Fruit fly (Drosophila melanogaster): ENCODE data around the gene Marcal1.

Gene Marcal1

DNA sequence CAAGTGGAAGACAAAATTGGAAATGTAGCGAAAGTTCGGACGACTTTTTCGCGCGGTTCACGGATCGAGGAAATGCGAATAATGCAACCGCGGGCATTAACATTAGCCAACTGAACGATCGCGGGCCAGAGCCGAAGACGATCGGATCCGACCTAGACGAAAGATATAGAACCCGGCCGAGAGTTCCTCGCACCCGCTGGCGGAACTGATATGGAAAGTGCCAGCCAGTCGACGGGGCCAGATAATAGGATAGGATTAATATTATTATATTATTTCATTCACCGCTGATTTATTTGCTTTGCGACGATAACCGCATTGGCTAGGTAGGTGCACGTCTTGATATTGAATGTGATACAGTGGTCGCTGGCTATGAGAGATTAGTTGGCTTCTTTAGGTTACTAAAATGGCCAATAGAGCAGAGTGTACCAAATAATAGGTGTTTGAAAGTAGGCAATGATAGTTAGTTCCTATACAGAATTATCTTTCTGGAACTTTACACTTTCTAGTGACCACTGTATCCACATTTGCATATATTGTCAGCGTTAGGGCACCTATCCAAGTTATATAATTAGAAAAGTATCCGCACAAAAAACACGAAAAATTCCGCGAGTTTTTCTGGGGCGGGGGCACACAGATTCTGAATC is 44.2 kb downstream of the Marcal1 start (continued):
- TF ChIP-seq hbn (GFP tag; IDR thresholded peaks at IDR 0.05; ENCODE audit: partially characterized antibody) (no peak), CG8388 (GFP tag; optimal IDR thresholded peaks at IDR 0.05) (peak; percentile 51), CG11085 (GFP tag; IDR thresholded peaks at IDR 0.05) (no peak), danr (GFP tag; IDR thresholded peaks at IDR 0.05) (0 out of 2 replicates have a peak, but pooled peaks have one; percentile 30), Fer3 (tag; optimal IDR thresholded peaks at IDR 0.05) (peak; percentile 69), dmrt99B (tag; optimal IDR thresholded peaks at IDR 0.05) (peak; percentile 71), CG4730 (GFP tag; IDR thresholded peaks at IDR 0.05) (peak; percentile 49; the same call in 1 of the 2 replicates), CG14014 (GFP tag; IDR thresholded peaks at IDR 0.05) (peak; percentile 64), CG3995 (GFP tag; optimal IDR thresholded peaks at IDR 0.05) (peak; percentile 40), mld (GFP tag; IDR thresholded peaks at IDR 0.05; ENCODE audit: partially characterized antibody) (no peak), CG11247 (GFP tag; IDR thresholded peaks at IDR 0.05) (peak; percentile 76), HLH3B (GFP tag; IDR thresholded peaks at IDR 0.05) (peak; percentile 56), CG3847 (GFP tag; IDR thresholded peaks at IDR 0.05) (peak; percentile 57; the same call in 1 of the 2 replicates), kay (GFP tag; optimal IDR thresholded peaks at IDR 0.05) (no peak), CG1602 (GFP tag; optimal IDR thresholded peaks at IDR 0.05) (no peak), odd (GFP tag; optimal IDR thresholded peaks at IDR 0.05) (peak; percentile 41), CG12942 (GFP tag; optimal IDR thresholded peaks at IDR 0.05) (peak; percentile 40), ATbp (GFP tag; optimal IDR thresholded peaks at IDR 0.05) (peak; percentile 54), inv (GFP tag; IDR thresholded peaks at IDR 0.05; ENCODE audit: partially characterized antibody) (no peak), wor (GFP tag; IDR thresholded peaks at IDR 0.05) (peak; percentile 19; the same call in 1 of the 2 replicates), CG15514 (GFP tag; optimal IDR thresholded peaks at IDR 0.05) (peak; percentile 25), CG13296 (GFP tag; optimal IDR thresholded peaks at IDR 0.05) (peak; percentile 36), Dp (GFP tag; optimal IDR thresholded peaks at IDR 0.05) (no peak), en (GFP tag; optimal IDR thresholded peaks at IDR 0.05) (peak; percentile 16), CG2678 (tag; optimal IDR thresholded peaks at IDR 0.05) (peak; percentile 77), ERR (GFP tag; optimal IDR thresholded peaks at IDR 0.05) (peak; percentile 12), ac (GFP tag; optimal IDR thresholded peaks at IDR 0.05) (no peak), CG15073 (GFP tag; optimal IDR thresholded peaks at IDR 0.05) (peak; percentile 30), dm (GFP tag; optimal IDR thresholded peaks at IDR 0.05) (no peak), scrt (GFP tag; optimal IDR thresholded peaks at IDR 0.05) (peak; percentile 52), CG9609 (GFP tag; optimal IDR thresholded peaks at IDR 0.05) (peak; percentile 28), CG12391 (tag; optimal IDR thresholded peaks at IDR 0.05) (peak; percentile 60), ken (GFP tag; IDR thresholded peaks at IDR 0.05) (peak; percentile 70), Adf1 (GFP tag; IDR thresholded peaks at IDR 0.05) (no peak), CG9797 (GFP tag; optimal IDR thresholded peaks at IDR 0.05) (no peak), YL-1 (GFP tag; optimal IDR thresholded peaks at IDR 0.05) (no peak), ara (GFP tag; IDR thresholded peaks at IDR 0.05) (peak; percentile 78), fd3F (GFP tag; optimal IDR thresholded peaks at IDR 0.05) (peak; percentile 58), CG9437 (GFP tag; optimal IDR thresholded peaks at IDR 0.05) (no peak), oc (tag; optimal IDR thresholded peaks at IDR 0.05) (peak; percentile 17), slou (GFP tag; optimal IDR thresholded peaks at IDR 0.05) (peak; percentile 27), Xbp1 (GFP tag; optimal IDR thresholded peaks at IDR 0.05) (peak; percentile 75), ftz-f1 (GFP tag; optimal IDR thresholded peaks at IDR 0.05) (no peak), H2.0 (GFP tag; IDR thresholded peaks at IDR 0.05) (peak; percentile 63), Ets65A (GFP tag) (peak; percentile 93), CG32532 (GFP tag; IDR thresholded peaks at IDR 0.05) (peak; percentile 84), CG17829 (tag; optimal IDR thresholded peaks at IDR 0.05) (peak; percentile 30), Max (GFP tag; optimal IDR thresholded peaks at IDR 0.05) (peak; percentile 2), CG10462 (GFP tag; optimal IDR thresholded peaks at IDR 0.05) (peak; percentile 14), CG16815 (GFP tag; optimal IDR thresholded peaks at IDR 0.05) (peak; percentile 62)

All from whole organism, embryonic.